Worm (Caenorhabditis elegans) whole organism, mixed stage, embryonic: ENCODE data around the gene ZK856.11.

Experiments
- bed-3 ChIP-seq: fragments of 200-800 bp; sonication (Bioruptor generic); optimal IDR thresholded peaks from 3 replicates; lab custom pipeline; 2018; ENCODE audit warnings: mild to moderate bottlenecking, missing genetic modification characterization, moderate library complexity, missing compliant biosample characterization
- elt-1 ChIP-seq: sonication (generic microtip); optimal IDR thresholded peaks from 2 replicates; lab custom pipeline; 2017; ENCODE audit warnings: missing genetic modification characterization, mild to moderate bottlenecking, missing compliant biosample characterization, antibody characterized with exemption, moderate library complexity, borderline replicate concordance; ENCODE audit not compliant: insufficient read depth
- lin-13 ChIP-seq: fragments of 150-350 bp; optimal IDR thresholded peaks from 2 replicates; lab custom pipeline; 2014; ENCODE audit warnings: missing biosample characterization, missing genetic modification characterization
- lsy-2 ChIP-seq: fragments of 150-350 bp; optimal IDR thresholded peaks from 2 replicates; lab custom pipeline; 2014; ENCODE audit warnings: missing biosample characterization, missing genetic modification characterization
- mep-1 ChIP-seq: fragments of 150-350 bp; optimal IDR thresholded peaks from 2 replicates; lab custom pipeline; 2017; ENCODE audit warnings: missing biosample characterization, missing genetic modification reagents, missing genetic modification characterization, inconsistent platforms
- unc-120 ChIP-seq: sonication (generic microtip); optimal IDR thresholded peaks from 2 replicates; lab custom pipeline; 2017; ENCODE audit warnings: missing genetic modification characterization, missing compliant biosample characterization; ENCODE audit not compliant: poor library complexity, severe bottlenecking
- unc-39 ChIP-seq: fragments of 150-350 bp; optimal IDR thresholded peaks from 2 replicates; lab custom pipeline; 2014; ENCODE audit warnings: missing biosample characterization, missing genetic modification characterization
- unc-62 ChIP-seq: fragments of 150-350 bp; optimal IDR thresholded peaks from 2 replicates; lab custom pipeline; 2014; ENCODE audit warnings: missing biosample characterization, missing genetic modification reagents, missing genetic modification characterization

DNA sequence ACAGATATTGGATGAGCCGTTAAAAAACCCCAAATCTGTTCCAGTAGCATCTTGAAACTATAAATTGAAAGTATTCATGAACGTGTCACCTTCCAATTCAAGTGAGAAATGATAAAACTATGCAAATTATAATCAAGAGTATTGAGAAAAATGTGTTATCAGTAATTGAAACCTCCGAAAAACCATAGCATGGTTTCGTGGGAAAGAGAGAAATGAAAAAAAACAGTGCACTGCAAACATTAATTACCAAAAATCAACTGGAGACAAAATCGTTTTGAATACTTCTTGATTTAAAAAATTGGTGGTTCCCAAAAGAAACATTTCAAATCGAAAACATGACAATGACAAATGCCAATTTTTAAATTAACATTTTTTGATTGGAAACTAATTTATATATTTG, 20.9 kb upstream of the ZK856.11 start, which contains the start of gene daf-36:
- TF ChIP-seq unc-120 (tag; lab: Kevin White, UChicago) (no peak), unc-62 (GFP tag; lab: Kevin White, UChicago) (no peak), lsy-2 (tag; lab: Kevin White, UChicago) (no peak), unc-39 (tag; lab: Kevin White, UChicago) (no peak), mep-1 (tag; lab: Kevin White, UChicago) (no peak), elt-1 (no peak), lin-13 (tag; lab: Kevin White, UChicago) (no peak), bed-3 (GFP tag; lab: Kevin White, UChicago) (no peak)
